Fruit fly (Drosophila melanogaster) whole organism, adult: ENCODE results near the gene Mkrn1.

Experiments used
- CG12768 ChIP-seq: fragments of 200-800 bp; sonication (Bioruptor generic); optimal IDR thresholded peaks from 2 replicates; lab custom pipeline; 2017; ENCODE audit warnings: missing biosample characterization, missing genetic modification characterization, mild to moderate bottlenecking, moderate library complexity, missing genetic modification reagents
- kay ChIP-seq: fragments of 200-800 bp; sonication (Bioruptor generic); peaks from one replicate; lab custom pipeline; 2016; ENCODE audit warnings: missing biosample characterization, missing genetic modification characterization, borderline replicate concordance

DNA sequence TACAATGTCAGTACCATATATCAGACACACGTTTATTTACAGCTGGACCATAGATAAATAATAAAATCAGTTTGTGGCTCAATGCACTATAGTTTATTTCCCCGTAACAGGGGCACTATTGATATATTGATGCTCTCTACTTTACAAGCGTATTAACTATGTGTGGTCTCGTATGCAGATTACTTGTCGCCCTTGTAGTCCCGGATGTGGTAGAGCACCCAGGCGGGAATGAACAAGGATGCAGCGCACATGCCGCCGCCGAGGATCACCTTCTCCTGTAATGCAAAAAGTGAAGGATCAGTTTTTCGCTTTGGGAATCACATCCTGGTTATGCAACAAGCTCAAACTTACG lies 5.4 kb upstream of the Mkrn1 start:
- TF ChIP-seq CG12768 (GFP tag; lab: Kevin White, UChicago) (no peak), kay (GFP tag; lab: Kevin White, UChicago) (no peak)
